Worm (Caenorhabditis elegans): Measurements from ENCODE around the gene ceh-63.

ceh-63 gene

DNA sequence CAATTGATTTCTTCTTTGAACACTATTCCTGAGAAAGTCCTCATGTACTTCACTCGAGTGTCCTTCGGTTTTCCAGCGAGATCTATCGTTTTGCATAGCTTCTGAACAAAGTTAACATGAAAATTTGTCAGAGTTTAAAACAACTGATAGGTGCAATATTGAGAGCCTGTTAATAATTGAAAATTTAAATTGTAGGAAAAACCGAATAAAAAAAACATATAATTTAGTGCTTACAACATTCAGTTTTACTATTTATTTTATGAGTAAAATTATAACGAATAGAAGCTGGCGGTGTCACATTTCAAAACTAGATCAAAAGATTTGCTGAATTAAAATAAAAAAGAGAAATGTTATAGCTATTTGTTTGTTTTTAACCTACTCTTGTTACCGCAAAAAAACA lies 19.3 kb upstream of the ceh-63 start, which contains the start of gene C02F12.8:
C02F12.8 (minus strand) TSS at position 101 of the 400 bp plus-strand sequence.
- TF ChIP-seq drap-1 (GFP tag; optimal IDR thresholded peaks at IDR 0.05): no peak
- no peak for TF ChIP-seq mab-5 (tag; optimal IDR thresholded peaks at IDR 0.05)
- TF ChIP-seq ces-1 (GFP tag; optimal IDR thresholded peaks at IDR 0.05): no peak
- no peak for TF ChIP-seq hlh-1 (tag; optimal IDR thresholded peaks at IDR 0.05)
- TF ChIP-seq ham-2 (GFP tag; optimal IDR thresholded peaks at IDR 0.05): no peak
- no peak for TF ChIP-seq mls-2 (tag; optimal IDR thresholded peaks at IDR 0.05)
- TF ChIP-seq ztf-11 (tag; optimal IDR thresholded peaks at IDR 0.05): no peak
- TF ChIP-seq nhr-76 (tag; optimal IDR thresholded peaks at IDR 0.05): no peak
- TF ChIP-seq mep-1 (tag; optimal IDR thresholded peaks at IDR 0.05): no peak
- TF ChIP-seq unc-39 (tag; optimal IDR thresholded peaks at IDR 0.05): no peak
- TF ChIP-seq nhr-237 (tag; optimal IDR thresholded peaks at IDR 0.05): no peak
- TF ChIP-seq lsy-2 (tag; optimal IDR thresholded peaks at IDR 0.05): no peak
- no peak for TF ChIP-seq blmp-1 (tag; optimal IDR thresholded peaks at IDR 0.05)
- TF ChIP-seq ceh-43 (GFP tag; optimal IDR thresholded peaks at IDR 0.05): no peak
- no peak for TF ChIP-seq snpc-4 (tag; optimal IDR thresholded peaks at IDR 0.05)
- no peak for TF ChIP-seq ceh-39 (tag; optimal IDR thresholded peaks at IDR 0.05)
- no peak for TF ChIP-seq sptf-1 (tag; optimal IDR thresholded peaks at IDR 0.05)
- no peak for TF ChIP-seq unc-62 (GFP tag; optimal IDR thresholded peaks at IDR 0.05)
- no peak for TF ChIP-seq nhr-2 (tag; optimal IDR thresholded peaks at IDR 0.05)

DNA sequence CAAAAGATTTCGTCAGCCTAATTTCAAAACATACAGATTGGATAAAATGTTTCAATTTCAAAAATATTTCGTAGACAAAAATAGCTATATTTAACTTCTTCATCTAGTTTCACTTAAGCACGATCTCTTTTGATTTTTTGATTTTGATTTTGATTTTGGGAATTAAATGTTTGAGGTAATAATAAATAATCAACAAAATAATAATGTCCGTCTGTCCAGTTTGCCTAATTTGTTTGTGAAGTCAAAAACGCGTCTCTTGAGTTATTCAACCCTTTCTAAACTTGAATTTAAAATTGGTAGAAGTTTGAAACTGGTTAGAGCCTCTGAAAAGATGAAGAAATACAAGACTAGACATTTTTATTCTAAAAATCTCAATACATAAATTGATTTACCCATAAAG lies 15.9 kb upstream of the ceh-63 start:
- TF ChIP-seq cnd-1 (tag; optimal IDR thresholded peaks at IDR 0.05) (no peak), M03D4.4 (tag; optimal IDR thresholded peaks at IDR 0.05) (no peak), lin-13 (tag; optimal IDR thresholded peaks at IDR 0.05) (no peak), nhr-76 (tag; optimal IDR thresholded peaks at IDR 0.05) (no peak), sem-2 (GFP tag; optimal IDR thresholded peaks at IDR 0.05) (no peak), mep-1 (tag; optimal IDR thresholded peaks at IDR 0.05) (no peak), bed-3 (GFP tag; optimal IDR thresholded peaks at IDR 0.05) (no peak), mab-5 (tag; optimal IDR thresholded peaks at IDR 0.05) (no peak), elt-3 (tag; optimal IDR thresholded peaks at IDR 0.05) (no peak), sptf-1 (tag; optimal IDR thresholded peaks at IDR 0.05) (no peak)

- peak; percentile 92 for TF ChIP-seq unc-120 (tag; optimal IDR thresholded peaks at IDR 0.05; ENCODE audit: poor library complexity, severe bottlenecking)
- TF ChIP-seq hlh-1 (tag; optimal IDR thresholded peaks at IDR 0.05): peak; percentile 100
- no peak for TF ChIP-seq nhr-2 (tag; optimal IDR thresholded peaks at IDR 0.05)
- peak; percentile 96 for TF ChIP-seq unc-62 (GFP tag; optimal IDR thresholded peaks at IDR 0.05)
- peak; percentile 50 for TF ChIP-seq mab-5 (tag; optimal IDR thresholded peaks at IDR 0.05)
Measured at ce11 chrX:3689155-3689719, 15.4 kb upstream of the ceh-63 start, which contains the start of gene tag-278. TSS of gene tag-278 (minus strand) at chrX:3689205.

- TF ChIP-seq ztf-11 (tag; optimal IDR thresholded peaks at IDR 0.05) (no peak), nhr-28 (tag; optimal IDR thresholded peaks at IDR 0.05) (no peak), flh-1 (GFP tag; optimal IDR thresholded peaks at IDR 0.05) (no peak), hlh-1 (tag; optimal IDR thresholded peaks at IDR 0.05) (no peak), zip-8 (tag; optimal IDR thresholded peaks at IDR 0.05) (no peak), M03D4.4 (tag; optimal IDR thresholded peaks at IDR 0.05) (no peak), ceh-83 (GFP tag; optimal IDR thresholded peaks at IDR 0.05) (no peak), bed-3 (GFP tag; optimal IDR thresholded peaks at IDR 0.05) (no peak), unc-120 (tag; optimal IDR thresholded peaks at IDR 0.05; ENCODE audit: poor library complexity, severe bottlenecking) (no peak), blmp-1 (tag; optimal IDR thresholded peaks at IDR 0.05) (no peak), elt-3 (tag; optimal IDR thresholded peaks at IDR 0.05) (no peak), mab-5 (tag; optimal IDR thresholded peaks at IDR 0.05) (no peak), unc-39 (tag; optimal IDR thresholded peaks at IDR 0.05) (no peak), ces-1 (GFP tag; optimal IDR thresholded peaks at IDR 0.05) (no peak), tbx-8 (GFP tag; optimal IDR thresholded peaks at IDR 0.05) (no peak), nhr-12 (tag; optimal IDR thresholded peaks at IDR 0.05) (no peak), nhr-2 (tag; optimal IDR thresholded peaks at IDR 0.05) (no peak)
Measured at ce11 chrX:3686420-3686819, 12.6 kb upstream of the ceh-63 start.

DNA sequence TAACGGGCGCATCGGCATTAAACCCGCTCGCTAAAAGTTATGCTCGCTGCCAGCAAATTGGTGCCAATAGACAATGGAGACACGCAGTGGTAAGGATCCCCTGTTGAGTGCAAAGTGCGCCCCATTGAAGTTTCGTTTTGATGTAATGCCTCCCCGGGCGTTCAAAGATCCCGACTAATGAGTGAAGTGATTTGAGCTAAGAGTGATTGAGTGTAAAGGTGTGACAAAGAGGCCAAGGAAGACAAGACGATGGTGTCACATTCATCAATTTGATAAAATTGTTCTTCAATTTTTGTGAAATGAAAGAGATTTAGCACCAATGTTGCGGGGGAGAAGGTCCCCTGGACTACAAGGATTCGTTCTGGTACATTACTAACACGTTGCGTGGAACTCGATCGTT lies 9.2 kb upstream of the ceh-63 start:
- TF ChIP-seq hlh-1 (tag; optimal IDR thresholded peaks at IDR 0.05) (peak; percentile 61), unc-62 (GFP tag; optimal IDR thresholded peaks at IDR 0.05) (peak; percentile 71), unc-120 (tag; optimal IDR thresholded peaks at IDR 0.05; ENCODE audit: poor library complexity, severe bottlenecking) (peak; percentile 18), M03D4.4 (tag; optimal IDR thresholded peaks at IDR 0.05) (no peak), nhr-28 (tag; optimal IDR thresholded peaks at IDR 0.05) (no peak)

All from whole organism, mixed stage, embryonic.